Worm (Caenorhabditis elegans): ENCODE data around the gene C50B6.3.

The C50B6.3 gene

ce11 chrV:13298706-13299105 lies 14.7 kb upstream of the C50B6.3 start:
- TF ChIP-seq ceh-32 (tag; optimal IDR thresholded peaks at IDR 0.05; ENCODE audit: poor library complexity): no peak
- no peak for TF ChIP-seq lin-15B (tag; optimal IDR thresholded peaks at IDR 0.05)
- TF ChIP-seq mes-2 (tag; optimal IDR thresholded peaks at IDR 0.05; ENCODE audit: poor library complexity, severe bottlenecking): no peak
- no peak for TF ChIP-seq daf-8 (GFP tag; IDR thresholded peaks at IDR 0.05)
- TF ChIP-seq nhr-10 (tag; optimal IDR thresholded peaks at IDR 0.05): no peak
- TF ChIP-seq hmg-1.1 (GFP tag; IDR thresholded peaks at IDR 0.05): no peak
- peak in 1 of 2 experiments; percentile 93 for TF ChIP-seq daf-16 (GFP tag; optimal IDR thresholded peaks at IDR 0.05)
- no peak for TF ChIP-seq daf-16 (tag; optimal IDR thresholded peaks at IDR 0.05)
- TF ChIP-seq D1046.2 (GFP tag; IDR thresholded peaks at IDR 0.05): no peak
- peak in 1 of 2 experiments; percentile 83 for TF ChIP-seq unc-62 (GFP tag; optimal IDR thresholded peaks at IDR 0.05 in 1 of 2)
- no peak for TF ChIP-seq unc-62 (tag; optimal IDR thresholded peaks at IDR 0.05)
- TF ChIP-seq unc-130 (GFP tag; optimal IDR thresholded peaks at IDR 0.05): no peak

- TF ChIP-seq hif-1 (tag; optimal IDR thresholded peaks at IDR 0.05) (no peak), snpc-4 (tag; optimal IDR thresholded peaks at IDR 0.05) (no peak), vab-7 (GFP tag; IDR thresholded peaks at IDR 0.05) (no peak), mep-1 (tag; optimal IDR thresholded peaks at IDR 0.05) (no peak), fkh-10 (GFP tag; optimal IDR thresholded peaks at IDR 0.05) (no peak), Y5F2A.4 (GFP tag; optimal IDR thresholded peaks at IDR 0.05) (no peak), jun-1 (tag; optimal IDR thresholded peaks at IDR 0.05) (no peak), mdl-1 (tag; optimal IDR thresholded peaks at IDR 0.05) (no peak), lin-1 (GFP tag; IDR thresholded peaks at IDR 0.05) (no peak), ctbp-1 (GFP tag; IDR thresholded peaks at IDR 0.05) (no peak), D1046.2 (GFP tag; IDR thresholded peaks at IDR 0.05) (no peak), ZK337.2 (GFP tag; IDR thresholded peaks at IDR 0.05) (no peak)
Observed at ce11 chrV:13299398-13299797, 14.0 kb upstream of the C50B6.3 start.

DNA sequence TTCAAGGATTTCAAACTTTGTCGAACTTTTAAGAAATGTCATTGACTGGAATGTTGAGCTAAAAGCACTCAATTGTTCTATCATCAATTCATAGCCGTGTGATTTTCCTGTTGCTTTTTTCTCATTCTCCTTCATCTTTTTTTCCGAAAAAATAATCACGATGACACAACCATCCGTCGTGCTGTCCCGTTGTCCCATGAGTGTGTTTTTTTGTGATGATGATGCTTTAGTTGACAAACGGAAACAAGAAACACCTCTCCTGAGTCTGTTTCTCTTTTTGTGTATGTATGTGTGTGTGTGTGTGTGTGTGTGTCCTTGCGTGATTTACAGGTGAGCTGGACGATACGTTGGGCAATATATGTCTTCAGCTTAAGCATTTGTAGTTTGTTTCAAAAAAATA lies 12.9 kb upstream of the C50B6.3 start:
- no peak for TF ChIP-seq ceh-20 (GFP tag; IDR thresholded peaks at IDR 0.05)
- no peak for TF ChIP-seq lim-7 (GFP tag; IDR thresholded peaks at IDR 0.05)
- no peak for TF ChIP-seq madf-9 (GFP tag; conservative IDR thresholded peaks at IDR 0.05)
- TF ChIP-seq hlh-30 (tag; optimal IDR thresholded peaks at IDR 0.05; ENCODE audit: insufficient read depth): peak; percentile 74
- peak in 1 of 2 experiments; percentile 84 for TF ChIP-seq daf-16 (GFP tag; optimal IDR thresholded peaks at IDR 0.05)
- no peak for TF ChIP-seq daf-16 (tag; optimal IDR thresholded peaks at IDR 0.05)
- TF ChIP-seq nhr-77 (tag; optimal IDR thresholded peaks at IDR 0.05): no peak
- no peak for TF ChIP-seq php-3 (GFP tag; IDR thresholded peaks at IDR 0.05)
- TF ChIP-seq tra-1 (GFP tag; IDR thresholded peaks at IDR 0.05): 0 out of 2 replicates have a peak, but pooled peaks have one; percentile 15
- TF ChIP-seq rbr-2 (tag; optimal IDR thresholded peaks at IDR 0.05): no peak
- TF ChIP-seq aly-2 (tag; optimal IDR thresholded peaks at IDR 0.05): no peak
- TF ChIP-seq zip-11 (GFP tag; IDR thresholded peaks at IDR 0.05): no peak
- TF ChIP-seq nhr-28 (tag; optimal IDR thresholded peaks at IDR 0.05): peak; percentile 19
- peak; percentile 89 for TF ChIP-seq aha-1 (tag)
- no peak for TF ChIP-seq lin-15B (tag; optimal IDR thresholded peaks at IDR 0.05)
- no peak for TF ChIP-seq ceh-28 (tag; optimal IDR thresholded peaks at IDR 0.05)
- no peak for TF ChIP-seq T20F7.1 (GFP tag; optimal IDR thresholded peaks at IDR 0.05)

DNA sequence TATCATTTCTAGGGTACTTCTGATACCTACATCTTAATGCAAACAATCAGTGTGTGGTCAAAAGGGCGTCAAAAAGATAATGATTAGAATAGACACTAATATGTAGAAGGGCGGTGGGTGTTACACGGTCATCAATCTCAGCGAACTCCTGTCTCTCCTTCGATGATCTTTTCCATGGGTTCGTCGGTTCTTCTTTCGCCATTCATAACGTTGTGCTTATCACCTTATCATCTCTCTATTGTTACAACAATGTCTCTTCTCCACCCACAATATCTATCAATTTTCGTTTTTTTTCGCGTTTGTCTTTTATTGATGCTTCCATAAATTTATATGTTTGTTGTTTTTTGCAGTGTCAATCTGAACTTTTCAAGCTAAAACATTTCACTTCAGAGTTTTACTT lies 11.9 kb upstream of the C50B6.3 start, which contains the start of gene ceh-79:
TSS of gene ceh-79 (plus strand) at position 391 of the 400 bp plus-strand sequence.
- TF ChIP-seq lin-13 (GFP tag; optimal IDR thresholded peaks at IDR 0.05) (no peak), nhr-28 (tag; optimal IDR thresholded peaks at IDR 0.05) (peak; percentile 59), hlh-30 (tag; optimal IDR thresholded peaks at IDR 0.05; ENCODE audit: insufficient read depth) (peak; percentile 28), hlh-11 (tag; optimal IDR thresholded peaks at IDR 0.05) (peak; percentile 35), aly-2 (tag; optimal IDR thresholded peaks at IDR 0.05) (no peak), dve-1 (tag; optimal IDR thresholded peaks at IDR 0.05; ENCODE audit: insufficient read depth) (peak; percentile 3), vab-7 (GFP tag; IDR thresholded peaks at IDR 0.05) (no peak), pqm-1 (tag; optimal IDR thresholded peaks at IDR 0.05) (peak; percentile 36), mxl-3 (GFP tag; optimal IDR thresholded peaks at IDR 0.05) (peak; percentile 1), lin-1 (GFP tag; IDR thresholded peaks at IDR 0.05) (no peak)

Data from whole organism, L4 larva.